Worm (Caenorhabditis elegans): Measurements from ENCODE around the gene ZK856.19.

ce11 chrV:10246967-10247366, 42.3 kb upstream of the ZK856.19 start:
- TF ChIP-seq B0310.2 (tag; optimal IDR thresholded peaks at IDR 0.05) (no peak), aly-1 (tag; optimal IDR thresholded peaks at IDR 0.05) (no peak), ama-1 (optimal IDR thresholded peaks at IDR 0.05) (no peak), ceh-36 (tag; optimal IDR thresholded peaks at IDR 0.05) (no peak)

All from whole organism, early embryonic.